Worm (Caenorhabditis elegans) whole organism, late embryonic: ENCODE data around the gene C06A12.19.

Source experiments
- ama-1 ChIP-seq: fragments of 150-350 bp; optimal IDR thresholded peaks from 2 replicates; lab custom pipeline; 2014
- ceh-9 ChIP-seq: sonication (generic microtip); optimal IDR thresholded peaks from 2 replicates; lab custom pipeline; 2016; ENCODE audit warnings: mild to moderate bottlenecking, missing genetic modification characterization, inconsistent platforms, missing compliant biosample characterization
- elt-2 ChIP-seq: sonication (generic microtip); optimal IDR thresholded peaks from 2 replicates; lab custom pipeline; 2016; ENCODE audit warnings: missing genetic modification reagents, missing genetic modification characterization, missing compliant biosample characterization
- pha-2 ChIP-seq: sonication (generic microtip); optimal IDR thresholded peaks from 2 replicates; lab custom pipeline; 2017; ENCODE audit warnings: mild to moderate bottlenecking, missing genetic modification characterization, missing compliant biosample characterization
- tbx-7 ChIP-seq: sonication (generic microtip); optimal IDR thresholded peaks from 2 replicates; lab custom pipeline; 2016; ENCODE audit warnings: missing genotype, missing genetic modification characterization, missing compliant biosample characterization

- no peak for TF ChIP-seq ceh-9 (tag; lab: Kevin White, UChicago)
- no peak for TF ChIP-seq tbx-7 (tag; lab: Kevin White, UChicago)
- TF ChIP-seq elt-2 (tag; lab: Kevin White, UChicago), result no peak
- TF ChIP-seq ama-1 (lab: Kevin White, UChicago), result no peak
- no peak for TF ChIP-seq pha-2 (tag; lab: Kevin White, UChicago)
Measured at ce11 chrIV:17463108-17463608, 23.3 kb upstream of the C06A12.19 start, which contains the start of gene F11E6.10.
